Worm (Caenorhabditis elegans) whole organism, L4/young adult: ENCODE results near the gene srh-171.

Experiments
- W03F9.2 ChIP-seq: fragments of 150-350 bp; optimal IDR thresholded peaks from 2 replicates; lab custom pipeline; 2014; ENCODE audit warnings: missing biosample characterization, missing genetic modification characterization
- him-1 ChIP-seq: sonication (generic microtip); optimal IDR thresholded peaks from 2 replicates; lab custom pipeline; 2016; ENCODE audit warnings: missing genotype, missing genetic modification reagents, missing genetic modification characterization, missing compliant biosample characterization

- TF ChIP-seq him-1 (tag; lab: Kevin White, UChicago) (no peak), W03F9.2 (tag; lab: Kevin White, UChicago) (no peak)
These were observed 16.4 kb downstream of the srh-171 start, which contains the start of gene Y60A3A.24 for ce11 chrV:19981832-19982462.
